Worm (Caenorhabditis elegans) whole organism, L2 larva: Measurements from ENCODE around the gene B0310.1.

ENCODE experiments used
- Y55F3AM.14 ChIP-seq: fragments of 200-800 bp; sonication (Bioruptor generic); optimal IDR thresholded peaks from 2 replicates; lab custom pipeline; 2018; ENCODE audit warnings: mild to moderate bottlenecking, missing genetic modification characterization, missing compliant biosample characterization
- ama-1 ChIP-seq: fragments of 150-350 bp; optimal IDR thresholded peaks from 2 replicates; lab custom pipeline; 2018; ENCODE audit warnings: inconsistent platforms
- egl-27 ChIP-seq: sonication (generic microtip); optimal IDR thresholded peaks from 3 replicates; lab custom pipeline; 2017; ENCODE audit warnings: missing biosample characterization, missing genetic modification reagents, missing genetic modification characterization
- elt-3 ChIP-seq: sonication (generic microtip); optimal IDR thresholded peaks from 2 replicates; lab custom pipeline; 2017; ENCODE audit warnings: missing biosample characterization, missing genetic modification characterization
- gmeb-1 ChIP-seq: fragments of 150-350 bp; optimal IDR thresholded peaks from 2 replicates; lab custom pipeline; 2014; ENCODE audit warnings: missing biosample characterization, missing genetic modification characterization
- lin-39 ChIP-seq: fragments of 150-350 bp; optimal IDR thresholded peaks from 2 replicates; lab custom pipeline; 2014; ENCODE audit warnings: missing biosample characterization, missing genetic modification reagents, missing genetic modification characterization
- lsy-2 ChIP-seq, 2 experiments: fragments of 150-350 bp in 1 of 2; sonication (generic microtip) in 1 of 2; optimal IDR thresholded peaks; 2 replicates each; lab custom pipeline; 2014 to 2017; ENCODE audit warnings: missing biosample characterization in 2 of 2, missing genetic modification characterization in 2 of 2
- mdl-1 ChIP-seq, 2 experiments: fragments of 150-350 bp in 1 of 2; sonication (generic microtip) in 1 of 2; optimal IDR thresholded peaks; 2 replicates each; lab custom pipeline; 2017; ENCODE audit warnings: missing biosample characterization in 2 of 2, missing genetic modification characterization in 2 of 2
- snpc-4 ChIP-seq: fragments of 150-350 bp; optimal IDR thresholded peaks from 2 replicates; lab custom pipeline; 2014; ENCODE audit warnings: missing biosample characterization, missing genetic modification characterization
- unc-62 ChIP-seq: fragments of 150-350 bp; optimal IDR thresholded peaks from 2 replicates; lab custom pipeline; 2014; ENCODE audit warnings: missing biosample characterization, missing genetic modification reagents, missing genetic modification characterization
- zag-1 ChIP-seq: fragments of 150-350 bp; optimal IDR thresholded peaks from 2 replicates; lab custom pipeline; 2014; ENCODE audit warnings: missing biosample characterization, missing genetic modification characterization
- ztf-4 ChIP-seq: fragments of 150-350 bp; optimal IDR thresholded peaks from 2 replicates; lab custom pipeline; 2014; ENCODE audit warnings: missing biosample characterization, missing genetic modification characterization

- no peak for TF ChIP-seq elt-3 (tag; lab: Kevin White, UChicago)
- TF ChIP-seq mdl-1 (tag; optimal IDR thresholded peaks at IDR 0.05; lab: Kevin White, UChicago), result no peak
- TF ChIP-seq ama-1 (lab: Kevin White, UChicago), result no peak
- no peak for TF ChIP-seq egl-27 (tag; lab: Kevin White, UChicago)
- TF ChIP-seq snpc-4 (tag; lab: Kevin White, UChicago), result no peak
- no peak for TF ChIP-seq lsy-2 (tag; optimal IDR thresholded peaks at IDR 0.05; lab: Kevin White, UChicago)
- TF ChIP-seq gmeb-1, result no peak
- no peak for TF ChIP-seq Y55F3AM.14 (GFP tag; lab: Kevin White, UChicago)
- TF ChIP-seq unc-62 (GFP tag; lab: Kevin White, UChicago), result no peak
- no peak for TF ChIP-seq zag-1 (tag; lab: Kevin White, UChicago)
- no peak for TF ChIP-seq lin-39 (tag; lab: Kevin White, UChicago)
- no peak for TF ChIP-seq ztf-4 (tag; lab: Kevin White, UChicago)
These were observed 34.6 kb downstream of the B0310.1 start for ce11 chrX:527663-528062.
